Worm (Caenorhabditis elegans) whole organism, early embryonic: Measurements from ENCODE around the gene hsp-43.

Experiments
- B0310.2 ChIP-seq: sonication (generic microtip); optimal IDR thresholded peaks from 2 replicates; lab custom pipeline; 2016; ENCODE audit warnings: mild to moderate bottlenecking, missing genetic modification characterization, missing compliant biosample characterization
- F13C5.2 ChIP-seq: sonication (generic microtip); optimal IDR thresholded peaks from 2 replicates; lab custom pipeline; 2017; ENCODE audit warnings: mild to moderate bottlenecking, missing genetic modification characterization, inconsistent platforms, missing compliant biosample characterization
- aly-1 ChIP-seq: sonication (generic microtip); optimal IDR thresholded peaks from 2 replicates; lab custom pipeline; 2016; ENCODE audit warnings: missing genetic modification characterization, missing compliant biosample characterization
- ama-1 ChIP-seq: fragments of 150-350 bp; optimal IDR thresholded peaks from 2 replicates; lab custom pipeline; 2014
- ceh-36 ChIP-seq: sonication (generic microtip); optimal IDR thresholded peaks from 2 replicates; lab custom pipeline; 2016; ENCODE audit warnings: missing genetic modification characterization, inconsistent platforms, missing compliant biosample characterization
- ets-7 ChIP-seq: sonication (generic microtip); optimal IDR thresholded peaks from 2 replicates; lab custom pipeline; 2016; ENCODE audit warnings: missing genotype, missing genetic modification characterization, missing compliant biosample characterization
- flt-1 ChIP-seq: fragments of 200-800 bp; sonication (Bioruptor generic); IDR thresholded peaks from 2 replicates; pipeline ENCODE4 v1.3.6; 2022; ENCODE audit warnings: missing genetic modification characterization, missing compliant biosample characterization
- hmbx-1 ChIP-seq: sonication (generic microtip); optimal IDR thresholded peaks from 2 replicates; lab custom pipeline; 2016; ENCODE audit warnings: mild to moderate bottlenecking, missing genetic modification characterization, missing compliant biosample characterization
- hnd-1 ChIP-seq: sonication (generic microtip); optimal IDR thresholded peaks from 2 replicates; lab custom pipeline; 2016; ENCODE audit warnings: missing genetic modification characterization, missing compliant biosample characterization
- pes-1 ChIP-seq: fragments of 200-800 bp; sonication (Bioruptor generic); IDR thresholded peaks from 2 replicates; pipeline ENCODE4 v1.3.6; 2022; ENCODE audit warnings: missing genetic modification reagents, missing genetic modification characterization, missing compliant biosample characterization
- sea-1 ChIP-seq: fragments of 200-800 bp; sonication (Bioruptor generic); conservative IDR thresholded peaks from 2 replicates; pipeline ENCODE4 v1.3.6; 2022; ENCODE audit warnings: missing genetic modification characterization, missing compliant biosample characterization
- tbx-11 ChIP-seq: fragments of 200-800 bp; sonication (Bioruptor generic); IDR thresholded peaks from 2 replicates; pipeline ENCODE4 v1.3.6; 2022; ENCODE audit warnings: missing genetic modification characterization, missing compliant biosample characterization
- tbx-37 ChIP-seq: fragments of 200-800 bp; sonication (Bioruptor generic); conservative IDR thresholded peaks from 2 replicates; pipeline ENCODE4 v1.3.6; 2022; ENCODE audit warnings: missing genetic modification reagents, missing genetic modification characterization, missing compliant biosample characterization
- tra-4 ChIP-seq: sonication (generic microtip); optimal IDR thresholded peaks from 2 replicates; lab custom pipeline; 2017; ENCODE audit warnings: missing genetic modification characterization, missing compliant biosample characterization

- TF ChIP-seq pes-1 (no peak), hmbx-1 (tag; lab: Kevin White, UChicago) (no peak), tbx-11 (no peak), B0310.2 (no peak), ets-7 (no peak), ama-1 (lab: Kevin White, UChicago) (no peak), tra-4 (tag; lab: Kevin White, UChicago) (no peak), flt-1 (no peak), aly-1 (tag; lab: Kevin White, UChicago) (no peak), hnd-1 (tag; lab: Kevin White, UChicago) (no peak), sea-1 (GFP tag; lab: Robert Waterston, UW) (no peak), tbx-37 (no peak), F13C5.2 (no peak), ceh-36 (tag; lab: Kevin White, UChicago) (no peak)
These were observed 30.6 kb downstream of the hsp-43 start, which contains the start of gene bca-1 for ce11 chrX:6204696-6205232.
